Worm (Caenorhabditis elegans): ENCODE data around the gene kgb-1.

The kgb-1 gene

DNA sequence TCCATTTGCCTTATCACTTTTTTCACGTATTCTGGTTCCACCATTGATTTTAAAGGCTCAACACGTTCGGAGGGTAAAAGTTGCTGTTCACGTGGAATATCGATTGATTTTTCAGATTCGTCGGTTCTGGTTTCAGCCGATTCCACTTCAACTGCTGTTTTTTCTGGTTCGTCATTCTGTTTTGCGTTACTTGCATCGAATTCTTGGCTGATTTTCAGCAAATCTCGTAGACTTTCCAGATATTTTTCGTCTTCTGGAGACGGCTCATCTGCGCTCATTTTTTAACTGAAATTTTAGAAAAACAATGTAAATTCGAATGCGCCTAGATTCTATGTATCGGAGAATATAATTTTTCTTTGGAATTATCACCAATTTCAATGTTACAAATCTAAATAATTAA is 9.8 kb upstream of the kgb-1 start, which contains the start of gene eri-1 (continued):
- TF ChIP-seq madf-6 (GFP tag; IDR thresholded peaks at IDR 0.05): peak; percentile 56; the same call in 1 of the 2 replicates
- peak; percentile 54; the same call in 1 of the 2 replicates for TF ChIP-seq ekl-4 (GFP tag; IDR thresholded peaks at IDR 0.05)
- no peak for TF ChIP-seq hmg-1.2 (GFP tag; IDR thresholded peaks at IDR 0.05)
- TF ChIP-seq ceh-91 (GFP tag; IDR thresholded peaks at IDR 0.05): no peak
- no peak for TF ChIP-seq egl-44 (GFP tag; IDR thresholded peaks at IDR 0.05)
- peak; percentile 22 for TF ChIP-seq lsl-1 (GFP tag; optimal IDR thresholded peaks at IDR 0.05)
- no peak for TF ChIP-seq tlf-1 (GFP tag; optimal IDR thresholded peaks at IDR 0.05)
- no peak for TF ChIP-seq sptf-2 (GFP tag; optimal IDR thresholded peaks at IDR 0.05)
- TF ChIP-seq F22D6.2 (tag; optimal IDR thresholded peaks at IDR 0.05): no peak
- TF ChIP-seq dox-1 (GFP tag; IDR thresholded peaks at IDR 0.05): peak; percentile 47; the same call in 1 of the 2 replicates
- no peak; the same call in 1 of the 2 replicates for TF ChIP-seq cebp-1 (GFP tag; IDR thresholded peaks at IDR 0.05)
- peak; percentile 25 for TF ChIP-seq cebp-1 (tag; optimal IDR thresholded peaks at IDR 0.05)
- TF ChIP-seq attf-5 (GFP tag; optimal IDR thresholded peaks at IDR 0.05): no peak
- TF ChIP-seq B0336.3 (GFP tag; IDR thresholded peaks at IDR 0.05): peak; percentile 78
- TF ChIP-seq F10E7.11 (tag; optimal IDR thresholded peaks at IDR 0.05): peak; percentile 16
- TF ChIP-seq atf-7 (tag; optimal IDR thresholded peaks at IDR 0.05): peak; percentile 28
- no peak for TF ChIP-seq rpc-1 (optimal IDR thresholded peaks at IDR 0.05)
- TF ChIP-seq rpc-1 (tag; optimal IDR thresholded peaks at IDR 0.05): no peak
- TF ChIP-seq hrde-1 (tag; optimal IDR thresholded peaks at IDR 0.05; ENCODE audit: borderline replicate concordance): peak; percentile 70
- peak; percentile 7 for TF ChIP-seq T26A5.8 (tag; optimal IDR thresholded peaks at IDR 0.05)
- no peak for TF ChIP-seq snpc-3.4 (tag; optimal IDR thresholded peaks at IDR 0.05)
- 0 out of 2 replicates have a peak, but pooled peaks have one; percentile 52 for TF ChIP-seq F39B2.1 (GFP tag; IDR thresholded peaks at IDR 0.05)
- TF ChIP-seq F23B12.7 (tag; optimal IDR thresholded peaks at IDR 0.05; ENCODE audit: insufficient read depth): no peak
- TF ChIP-seq Y95B8A.8 (GFP tag; IDR thresholded peaks at IDR 0.05): no peak
- no peak for TF ChIP-seq lsy-27 (tag; optimal IDR thresholded peaks at IDR 0.05; ENCODE audit: borderline replicate concordance, insufficient read depth)
- TF ChIP-seq egrh-3 (GFP tag; IDR thresholded peaks at IDR 0.05): no peak
- no peak for TF ChIP-seq nhr-179 (tag; optimal IDR thresholded peaks at IDR 0.05)
- TF ChIP-seq zfh-2 (GFP tag; conservative IDR thresholded peaks at IDR 0.05): no peak
- TF ChIP-seq mcd-1 (GFP tag; IDR thresholded peaks at IDR 0.05): no peak
- peak; percentile 37; the same call in 1 of the 2 replicates for TF ChIP-seq Y53G8AR.9 (GFP tag; conservative IDR thresholded peaks at IDR 0.05)
- 0 out of 2 replicates have a peak, but pooled peaks have one; percentile 32 for TF ChIP-seq attf-6 (GFP tag; IDR thresholded peaks at IDR 0.05)
- no peak for TF ChIP-seq unc-62 (GFP tag; optimal IDR thresholded peaks at IDR 0.05)
- peak; percentile 42 for TF ChIP-seq tbx-9 (tag; optimal IDR thresholded peaks at IDR 0.05; ENCODE audit: borderline replicate concordance)
- TF ChIP-seq chd-7 (tag; optimal IDR thresholded peaks at IDR 0.05): no peak
- TF ChIP-seq D2030.7 (GFP tag; IDR thresholded peaks at IDR 0.05): 0 out of 2 replicates have a peak, but pooled peaks have one; percentile 32
- no peak for TF ChIP-seq nhr-80 (tag; optimal IDR thresholded peaks at IDR 0.05)
- no peak for TF ChIP-seq dpff-1 (tag; optimal IDR thresholded peaks at IDR 0.05)
- TF ChIP-seq athp-1 (tag; optimal IDR thresholded peaks at IDR 0.05): peak; percentile 57

DNA sequence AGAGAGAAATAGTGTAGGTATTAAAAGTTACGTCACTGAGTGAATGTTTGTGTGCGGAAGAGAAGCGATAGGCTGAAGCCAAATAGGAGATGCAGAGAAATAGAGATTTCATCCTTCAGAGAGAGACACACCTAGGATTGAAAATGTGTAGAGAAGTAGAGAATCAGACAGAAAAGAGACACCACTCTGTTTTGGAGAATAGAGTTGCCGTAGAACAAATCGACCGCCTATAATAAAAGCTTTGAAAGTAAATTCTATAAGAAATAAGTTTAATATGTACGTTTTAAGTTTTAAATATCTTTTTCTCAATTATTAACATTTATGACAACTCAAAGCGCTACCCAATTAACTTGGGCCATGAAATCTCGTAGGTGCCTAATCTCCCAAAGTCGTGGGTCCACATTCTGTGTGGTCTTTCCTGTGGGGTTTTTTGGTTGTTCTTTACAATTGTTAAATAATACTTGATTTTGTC is 621 bp upstream of the kgb-1 start, which contains the start of gene T07A9.12:
T07A9.12 (plus strand) TSS at position 448 of the 472 bp plus-strand sequence.
- TF ChIP-seq D2030.7 (GFP tag; IDR thresholded peaks at IDR 0.05): no peak
- no peak for TF ChIP-seq F22D6.2 (tag; optimal IDR thresholded peaks at IDR 0.05)
- peak; percentile 90 for TF ChIP-seq ceh-100 (GFP tag; IDR thresholded peaks at IDR 0.05)
- no peak for TF ChIP-seq dpff-1 (tag; optimal IDR thresholded peaks at IDR 0.05)
- TF ChIP-seq mel-28 (tag; optimal IDR thresholded peaks at IDR 0.05; ENCODE audit: borderline replicate concordance): no peak
- TF ChIP-seq hmg-1.2 (GFP tag; IDR thresholded peaks at IDR 0.05): peak; percentile 93
- no peak for TF ChIP-seq F33H1.4 (GFP tag; IDR thresholded peaks at IDR 0.05)
- no peak for TF ChIP-seq ztf-18 (tag; optimal IDR thresholded peaks at IDR 0.05)
- peak; percentile 72 for TF ChIP-seq lin-40 (tag; optimal IDR thresholded peaks at IDR 0.05)
- 0 out of 2 replicates have a peak, but pooled peaks have one; percentile 13 for TF ChIP-seq K11D2.4 (GFP tag; IDR thresholded peaks at IDR 0.05)
- no peak for TF ChIP-seq efl-1 (GFP tag; optimal IDR thresholded peaks at IDR 0.05)
- TF ChIP-seq gei-17 (GFP tag; optimal IDR thresholded peaks at IDR 0.05): no peak
- TF ChIP-seq madf-10 (tag; optimal IDR thresholded peaks at IDR 0.05): peak; percentile 32
- peak; percentile 83 for TF ChIP-seq attf-5 (GFP tag; optimal IDR thresholded peaks at IDR 0.05)
- no peak for TF ChIP-seq dpl-1 (GFP tag; optimal IDR thresholded peaks at IDR 0.05)
- no peak for TF ChIP-seq C17E4.6 (GFP tag; IDR thresholded peaks at IDR 0.05)
- TF ChIP-seq attf-6 (GFP tag; IDR thresholded peaks at IDR 0.05): no peak

All from whole organism, young adult.